Fruit fly (Drosophila melanogaster) whole organism, embryonic: ENCODE results near the gene Snx27.

Source experiments
- Asciz ChIP-seq: fragments of 200-800 bp; sonication (Bioruptor generic); optimal IDR thresholded peaks from 2 replicates; lab custom pipeline; 2017; ENCODE audit warnings: missing biosample characterization, mild to moderate bottlenecking, missing genetic modification characterization, missing genetic modification reagents
- CG10267 ChIP-seq: fragments of 200-800 bp; sonication (Bioruptor generic); optimal IDR thresholded peaks from 2 replicates; lab custom pipeline; 2018; ENCODE audit warnings: missing biosample characterization, mild to moderate bottlenecking, missing genetic modification characterization, moderate library complexity
- CG10431 ChIP-seq: fragments of 200-800 bp; sonication (Bioruptor generic); optimal IDR thresholded peaks from 3 replicates; lab custom pipeline; 2018; ENCODE audit warnings: missing biosample characterization, mild to moderate bottlenecking, missing genetic modification characterization
- CG11398 ChIP-seq: fragments of 200-800 bp; sonication (Bioruptor generic); optimal IDR thresholded peaks from 2 replicates; lab custom pipeline; 2016; ENCODE audit warnings: missing biosample characterization, missing genetic modification characterization
- CG11696 ChIP-seq: fragments of 200-800 bp; sonication (Bioruptor generic); IDR thresholded peaks from 2 replicates; pipeline ENCODE4 v1.3.6; 2022; ENCODE audit warnings: missing biosample characterization, missing genetic modification characterization
- CG12071 ChIP-seq: fragments of 200-800 bp; sonication (Bioruptor generic); optimal IDR thresholded peaks from 3 replicates; lab custom pipeline; 2018; ENCODE audit warnings: missing biosample characterization, mild to moderate bottlenecking, missing genetic modification characterization
- CG12155 ChIP-seq: fragments of 200-800 bp; sonication (Bioruptor generic); optimal IDR thresholded peaks from 3 replicates; lab custom pipeline; 2016; ENCODE audit warnings: missing biosample characterization, missing genetic modification characterization
- CG12236 ChIP-seq: fragments of 200-800 bp; sonication (Bioruptor generic); optimal IDR thresholded peaks from 2 replicates; lab custom pipeline; 2016; ENCODE audit warnings: missing biosample characterization, missing genetic modification characterization
- CG12391 ChIP-seq: fragments of 200-800 bp; sonication (Bioruptor generic); optimal IDR thresholded peaks from 3 replicates; lab custom pipeline; 2018; ENCODE audit warnings: missing biosample characterization, mild to moderate bottlenecking, missing genetic modification characterization, moderate library complexity
- CG12769 ChIP-seq: fragments of 200-800 bp; sonication (Bioruptor generic); optimal IDR thresholded peaks from 2 replicates; lab custom pipeline; 2019; ENCODE audit warnings: missing biosample characterization, mild to moderate bottlenecking, missing genetic modification characterization, moderate library complexity
- CG12942 ChIP-seq: fragments of 200-800 bp; sonication (Bioruptor generic); optimal IDR thresholded peaks from 3 replicates; lab custom pipeline; 2016; ENCODE audit warnings: missing biosample characterization, missing genetic modification characterization
- CG13296 ChIP-seq: fragments of 200-800 bp; sonication (Bioruptor generic); optimal IDR thresholded peaks from 3 replicates; lab custom pipeline; 2018; ENCODE audit warnings: missing biosample characterization, mild to moderate bottlenecking, missing genetic modification characterization
- CG18599 ChIP-seq: fragments of 200-800 bp; sonication (Bioruptor generic); optimal IDR thresholded peaks from 3 replicates; lab custom pipeline; 2017; ENCODE audit warnings: missing biosample characterization, missing genetic modification characterization, mild to moderate bottlenecking, moderate library complexity, missing genetic modification reagents
- CG2889 ChIP-seq: fragments of 200-800 bp; sonication (Bioruptor generic); IDR thresholded peaks from 3 replicates; pipeline ENCODE4 v1.3.6; 2022; ENCODE audit warnings: missing biosample characterization, missing genetic modification characterization
- CG33557 ChIP-seq: fragments of 200-800 bp; sonication (Bioruptor generic); optimal IDR thresholded peaks from 2 replicates; lab custom pipeline; 2019; ENCODE audit warnings: missing biosample characterization, mild to moderate bottlenecking, missing genetic modification characterization, moderate library complexity
- CG3726 ChIP-seq: fragments of 200-800 bp; sonication (Bioruptor generic); IDR thresholded peaks from 3 replicates; pipeline ENCODE4, ENCODE4 v1.3.6; 2022; ENCODE audit warnings: missing biosample characterization, missing genetic modification characterization
- CG4360 ChIP-seq: fragments of 200-800 bp; sonication (Bioruptor generic); IDR thresholded peaks from 2 replicates; pipeline ENCODE4 v1.3.6; 2022; ENCODE audit warnings: missing biosample characterization, missing genetic modification characterization
- CG6654 ChIP-seq: fragments of 200-800 bp; sonication (Bioruptor generic); optimal IDR thresholded peaks from 2 replicates; lab custom pipeline; 2017; ENCODE audit warnings: missing biosample characterization, mild to moderate bottlenecking, missing genetic modification characterization
- CG6683 ChIP-seq: fragments of 200-800 bp; sonication (Bioruptor generic); optimal IDR thresholded peaks from 2 replicates; lab custom pipeline; 2017; ENCODE audit warnings: missing biosample characterization, mild to moderate bottlenecking, missing genetic modification characterization, missing genetic modification reagents
- CG7271 ChIP-seq: fragments of 200-800 bp; sonication (Bioruptor generic); optimal IDR thresholded peaks from 2 replicates; lab custom pipeline; 2018; ENCODE audit warnings: missing biosample characterization, mild to moderate bottlenecking, missing genetic modification characterization, moderate library complexity
- CG7357 ChIP-seq: fragments of 200-800 bp; sonication (Bioruptor generic); IDR thresholded peaks from 3 replicates; pipeline ENCODE4 v1.3.6; 2022; ENCODE audit warnings: missing biosample characterization, missing genetic modification characterization
- CG7745 ChIP-seq: fragments of 200-800 bp; sonication (Bioruptor generic); optimal IDR thresholded peaks from 2 replicates; lab custom pipeline; 2018; ENCODE audit warnings: missing biosample characterization, mild to moderate bottlenecking, missing genetic modification characterization, moderate library complexity
- CG8281 ChIP-seq: fragments of 200-800 bp; sonication (Bioruptor generic); optimal IDR thresholded peaks from 2 replicates; lab custom pipeline; 2018; ENCODE audit warnings: missing biosample characterization, mild to moderate bottlenecking, missing genetic modification characterization, moderate library complexity
- CG9609 ChIP-seq: fragments of 200-800 bp; sonication (Bioruptor generic); optimal IDR thresholded peaks from 3 replicates; lab custom pipeline; 2016; ENCODE audit warnings: missing biosample characterization, missing genetic modification characterization
- CG9727 ChIP-seq: fragments of 200-800 bp; sonication (Bioruptor generic); optimal IDR thresholded peaks from 3 replicates; lab custom pipeline; 2017; ENCODE audit warnings: missing biosample characterization, mild to moderate bottlenecking, missing genetic modification characterization
- CG9797 ChIP-seq: fragments of 200-800 bp; sonication (Bioruptor generic); optimal IDR thresholded peaks from 3 replicates; lab custom pipeline; 2018; ENCODE audit warnings: missing biosample characterization, mild to moderate bottlenecking, missing genetic modification characterization
- D ChIP-seq, 2 experiments: fragments of 200-800 bp in 1 of 2; fragments of >200 bp in 1 of 2; sonication (Bioruptor generic) in 1 of 2; optimal IDR thresholded peaks; 2 replicates in 1 of 2; 3 replicates in 1 of 2; lab custom pipeline; 2017; ENCODE audit warnings: mild to moderate bottlenecking in 1 of 2, missing biosample characterization in 1 of 2, missing genetic modification characterization in 1 of 2, missing genetic modification reagents in 1 of 2
- H15 ChIP-seq: fragments of 200-800 bp; sonication (Bioruptor generic); IDR thresholded peaks from 3 replicates; pipeline ENCODE4 v1.3.6; 2022; ENCODE audit warnings: missing biosample characterization, missing genetic modification characterization
- MTF-1 ChIP-seq: fragments of 200-800 bp; sonication (Bioruptor generic); optimal IDR thresholded peaks from 2 replicates; lab custom pipeline; 2018; ENCODE audit warnings: missing biosample characterization, mild to moderate bottlenecking, missing genetic modification characterization, borderline replicate concordance
- Oli ChIP-seq: fragments of 200-800 bp; sonication (Bioruptor generic); optimal IDR thresholded peaks from 2 replicates; lab custom pipeline; 2018; ENCODE audit warnings: missing biosample characterization, mild to moderate bottlenecking, missing genetic modification characterization, moderate library complexity
- Pdp1 ChIP-seq, 2 experiments: fragments of 200-800 bp; sonication (Bioruptor generic); optimal IDR thresholded peaks; 3 replicates each; lab custom pipeline; 2016; ENCODE audit warnings: missing biosample characterization in 2 of 2, missing genetic modification characterization in 2 of 2, mild to moderate bottlenecking in 1 of 2, moderate library complexity in 1 of 2
- Sry-δ ChIP-seq: fragments of 200-800 bp; sonication (Bioruptor generic); optimal IDR thresholded peaks from 2 replicates; lab custom pipeline; 2016; ENCODE audit warnings: missing biosample characterization, missing genetic modification characterization
- Trl ChIP-seq, 3 experiments: fragments of >200 bp in 2 of 3; fragments of 200-800 bp in 1 of 3; sonication (Bioruptor generic) in 1 of 3; optimal IDR thresholded peaks; 2 replicates in 1 of 3; 3 replicates in 2 of 3; lab custom pipeline; 2016 to 2017; ENCODE audit warnings: missing biosample characterization in 1 of 3, missing genetic modification characterization in 1 of 3
- amos ChIP-seq: fragments of 200-800 bp; sonication (Bioruptor generic); IDR thresholded peaks from 2 replicates; pipeline ENCODE4 v1.3.6; 2022; ENCODE audit warnings: missing biosample characterization, missing genetic modification characterization; ENCODE audit not compliant: partially characterized antibody
- bab2 ChIP-seq: fragments of 200-800 bp; sonication (Bioruptor generic); optimal IDR thresholded peaks from 2 replicates; lab custom pipeline; 2016; ENCODE audit warnings: missing biosample characterization, missing genetic modification characterization
- dan ChIP-seq: fragments of 200-800 bp; sonication (Bioruptor generic); IDR thresholded peaks from 2 replicates; pipeline ENCODE4 v1.3.6; 2022; ENCODE audit warnings: missing biosample characterization, missing genetic modification characterization
- disco-r ChIP-seq: fragments of 200-800 bp; sonication (Bioruptor generic); optimal IDR thresholded peaks from 2 replicates; lab custom pipeline; 2016; ENCODE audit warnings: missing biosample characterization, missing genetic modification characterization
- dmrt99B ChIP-seq: fragments of 200-800 bp; sonication (Bioruptor generic); optimal IDR thresholded peaks from 2 replicates; lab custom pipeline; 2018; ENCODE audit warnings: missing biosample characterization, mild to moderate bottlenecking, missing genetic modification characterization, moderate library complexity
- dpn ChIP-seq, 2 experiments: fragments of 200-800 bp; sonication (Bioruptor generic); optimal IDR thresholded peaks; 3 replicates each; lab custom pipeline; 2016; ENCODE audit warnings: missing biosample characterization in 2 of 2, missing genetic modification characterization in 2 of 2
- ems ChIP-seq: fragments of 200-800 bp; sonication (Bioruptor generic); optimal IDR thresholded peaks from 3 replicates; lab custom pipeline; 2016; ENCODE audit warnings: missing biosample characterization, missing genetic modification characterization
- hb ChIP-seq: fragments of 200-800 bp; sonication (Bioruptor generic); IDR thresholded peaks from 3 replicates; pipeline ENCODE4 v1.3.6; 2022; ENCODE audit warnings: missing biosample characterization, missing genetic modification characterization; ENCODE audit not compliant: partially characterized antibody
- her ChIP-seq: fragments of 200-800 bp; sonication (Bioruptor generic); optimal IDR thresholded peaks from 2 replicates; lab custom pipeline; 2016; ENCODE audit warnings: missing biosample characterization, missing genetic modification characterization
- ind ChIP-seq: fragments of 200-800 bp; sonication (Bioruptor generic); optimal IDR thresholded peaks from 3 replicates; lab custom pipeline; 2016; ENCODE audit warnings: missing biosample characterization, missing genetic modification characterization
- lola ChIP-seq, 3 experiments: fragments of >200 bp in 2 of 3; fragments of 200-800 bp in 1 of 3; sonication (Bioruptor generic) in 1 of 3; optimal IDR thresholded peaks; 2 replicates each; lab custom pipeline; 2017 to 2019; ENCODE audit warnings: missing biosample characterization in 3 of 3, missing genetic modification characterization in 3 of 3, mild to moderate bottlenecking in 1 of 3, moderate library complexity in 1 of 3
- p53 ChIP-seq: fragments of 200-800 bp; sonication (Bioruptor generic); optimal IDR thresholded peaks from 2 replicates; lab custom pipeline; 2016; ENCODE audit warnings: missing biosample characterization, missing genetic modification characterization
- sens ChIP-seq: fragments of 200-800 bp; sonication (Bioruptor generic); peaks from one replicate; lab custom pipeline; 2016; ENCODE audit warnings: missing biosample characterization, missing genetic modification characterization
- usp ChIP-seq: fragments of >200 bp; optimal IDR thresholded peaks from 2 replicates; lab custom pipeline; 2017; ENCODE audit warnings: missing biosample characterization, missing genetic modification characterization
- zen ChIP-seq: fragments of 200-800 bp; sonication (Bioruptor generic); optimal IDR thresholded peaks from 3 replicates; lab custom pipeline; 2018; ENCODE audit warnings: missing biosample characterization, mild to moderate bottlenecking, missing genetic modification characterization, moderate library complexity

The Snx27 gene

DNA sequence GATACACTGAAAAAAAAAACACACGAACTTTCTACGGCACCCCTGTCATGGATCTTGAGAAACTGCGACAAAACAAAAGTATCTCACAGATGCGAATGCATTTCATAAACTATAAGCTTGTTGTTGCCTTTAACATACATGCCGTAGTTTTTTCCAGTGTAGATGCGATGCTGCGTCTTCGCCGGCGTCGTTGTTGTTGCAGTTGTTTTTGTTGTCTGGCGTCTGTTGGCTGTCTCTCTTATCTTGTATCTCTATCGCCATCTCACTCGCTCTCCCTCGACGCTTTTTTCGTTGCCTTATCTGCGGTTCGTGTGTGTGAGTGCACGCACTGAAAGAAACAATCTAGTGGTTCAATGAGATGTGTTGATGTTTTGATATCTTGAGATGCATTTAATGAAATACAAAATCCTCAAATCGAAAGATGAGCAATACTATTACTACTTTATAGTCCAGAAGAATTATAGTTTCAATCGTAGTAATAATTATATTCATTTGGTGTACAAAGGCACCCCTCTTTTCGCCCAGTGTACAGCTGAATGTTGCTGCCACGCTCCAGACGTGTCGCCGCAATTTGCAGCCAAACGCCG, 41.3 kb downstream of the Snx27 start (continued):
- TF ChIP-seq CG18599 (GFP tag; lab: Kevin White, UChicago) (peak; percentile 94), CG12236 (GFP tag; lab: Kevin White, UChicago) (peak; percentile 97), CG7271 (tag; lab: Kevin White, UChicago) (peak; percentile 69), dpn (GFP tag; optimal IDR thresholded peaks at IDR 0.05; lab: Kevin White, UChicago) (peak; percentile 98), zen (tag; lab: Kevin White, UChicago) (peak; percentile 95), CG8281 (tag; lab: Kevin White, UChicago) (peak; percentile 84), ind (GFP tag; lab: Kevin White, UChicago) (peak; percentile 98), CG13296 (GFP tag; lab: Kevin White, UChicago) (peak; percentile 94), CG10431 (GFP tag; lab: Kevin White, UChicago) (peak; percentile 88), lola (GFP tag; optimal IDR thresholded peaks at IDR 0.05; lab: Kevin White, UChicago) (peak in 2 of 3 experiments; percentile 3 to 92), CG11696 (GFP tag; lab: Robert Waterston, UW) (peak; percentile 81), her (peak; percentile 97), H15 (peak; percentile 97), ems (GFP tag; lab: Kevin White, UChicago) (peak; percentile 96), dmrt99B (peak; percentile 96), Asciz (peak; percentile 89), CG12769 (tag; lab: Kevin White, UChicago) (peak; percentile 91), CG12071 (GFP tag; lab: Kevin White, UChicago) (peak; percentile 94), Sry-δ (peak; percentile 72), disco-r (GFP tag; lab: Kevin White, UChicago) (peak; percentile 96), dan (peak; percentile 94), Pdp1 (GFP tag; optimal IDR thresholded peaks at IDR 0.05; lab: Kevin White, UChicago) (peak; percentile 97 to 98), p53 (GFP tag; lab: Kevin White, UChicago) (peak; percentile 96), CG3726 (GFP tag; lab: Robert Waterston, UW) (peak; percentile 96), CG6683 (GFP tag; lab: Kevin White, UChicago) (peak; percentile 87), Trl (optimal IDR thresholded peaks at IDR 0.05; lab: Kevin White, UChicago) (no peak), Trl (GFP tag; optimal IDR thresholded peaks at IDR 0.05; lab: Kevin White, UChicago) (peak; percentile 99), usp (GFP tag; lab: Kevin White, UChicago) (no peak), CG12942 (peak; percentile 97), bab2 (GFP tag; lab: Kevin White, UChicago) (peak; percentile 97), CG9797 (GFP tag; lab: Kevin White, UChicago) (peak; percentile 40), hb (GFP tag; lab: Robert Waterston, UW) (no peak), CG11398 (GFP tag; lab: Kevin White, UChicago) (peak; percentile 97), CG6654 (GFP tag; lab: Kevin White, UChicago) (peak; percentile 69), MTF-1 (peak; percentile 87), CG2889 (GFP tag; lab: Robert Waterston, UW) (peak; percentile 90), CG9727 (peak; percentile 98), D (optimal IDR thresholded peaks at IDR 0.05; lab: Kevin White, UChicago) (no peak), D (GFP tag; optimal IDR thresholded peaks at IDR 0.05; lab: Kevin White, UChicago) (peak; percentile 97), CG10267 (tag; lab: Kevin White, UChicago) (peak; percentile 90), CG4360 (peak; percentile 95), sens (GFP tag; lab: Kevin White, UChicago) (peak; percentile 100), CG33557 (GFP tag; lab: Kevin White, UChicago) (peak; percentile 95), CG7745 (tag; lab: Kevin White, UChicago) (peak; percentile 6), CG7357 (GFP tag; lab: Robert Waterston, UW) (peak; percentile 88), amos (no peak), Oli (tag; lab: Kevin White, UChicago) (peak; percentile 95), CG9609 (GFP tag; lab: Kevin White, UChicago) (peak; percentile 98), CG12155 (peak; percentile 95), CG12391 (tag; lab: Kevin White, UChicago) (peak; percentile 92)
